Worm (Caenorhabditis elegans) whole organism, midembryonic: ENCODE measurements around the gene fbxb-63.

ENCODE experiments used
- T22C8.4 ChIP-seq: fragments of 200-800 bp; sonication (Bioruptor generic); IDR thresholded peaks from 2 replicates; pipeline ENCODE4 v1.3.6; 2022; ENCODE audit warnings: missing genetic modification characterization, missing compliant biosample characterization
- flt-1 ChIP-seq: fragments of 200-800 bp; sonication (Bioruptor generic); IDR thresholded peaks from 2 replicates; pipeline ENCODE4 v1.3.6; 2022; ENCODE audit warnings: missing genetic modification characterization, missing compliant biosample characterization
- klf-2 ChIP-seq: fragments of 200-800 bp; sonication (Bioruptor generic); conservative IDR thresholded peaks from 2 replicates; pipeline ENCODE4 v1.3.6; 2022; ENCODE audit warnings: missing genetic modification reagents, missing genetic modification characterization, missing compliant biosample characterization
- med-1 ChIP-seq: sonication (generic microtip); optimal IDR thresholded peaks from 2 replicates; lab custom pipeline; 2017; ENCODE audit warnings: missing genetic modification characterization, mild to moderate bottlenecking, missing compliant biosample characterization, antibody characterized with exemption, missing genetic modification reagents; ENCODE audit not compliant: insufficient read depth
- ref-1 ChIP-seq: fragments of 200-800 bp; sonication (Bioruptor generic); conservative IDR thresholded peaks from 2 replicates; pipeline ENCODE4 v1.3.6; 2022; ENCODE audit warnings: missing genetic modification reagents, missing genetic modification characterization, missing compliant biosample characterization
- ztf-23 ChIP-seq: fragments of 200-800 bp; sonication (Bioruptor generic); IDR thresholded peaks from 2 replicates; pipeline ENCODE4 v1.3.6; 2022; ENCODE audit warnings: missing genetic modification reagents, missing genetic modification characterization, missing compliant biosample characterization

DNA sequence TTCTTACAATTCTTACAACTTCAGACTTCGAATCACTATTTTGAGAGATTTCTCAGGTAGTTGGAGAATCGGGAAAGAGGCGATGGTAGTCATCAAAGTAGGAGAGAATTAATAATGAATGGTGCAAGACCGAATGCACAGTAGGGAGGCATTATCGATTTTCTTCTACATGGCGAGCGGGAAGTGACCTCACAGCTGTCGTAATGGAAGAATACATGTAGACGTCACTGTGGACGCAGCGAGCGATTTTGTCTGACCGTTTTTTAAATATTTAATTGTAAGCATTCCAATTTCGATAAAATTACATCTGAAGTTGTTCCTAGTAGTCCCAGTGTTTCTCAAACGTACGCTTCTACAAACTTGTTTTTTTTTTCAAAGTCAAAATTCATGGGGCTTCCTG is 6.1 kb upstream of the fbxb-63 start, which contains the start of gene F55C9.11:
- TF ChIP-seq T22C8.4 (GFP tag; lab: Robert Waterston, UW): peak; percentile 30; the same call in 1 of the 2 replicates
- TF ChIP-seq klf-2 (GFP tag; lab: Robert Waterston, UW): no peak
- TF ChIP-seq ref-1: no peak
- no peak for TF ChIP-seq ztf-23 (GFP tag; lab: Robert Waterston, UW)
- no peak for TF ChIP-seq med-1
- no peak for TF ChIP-seq flt-1 (GFP tag; lab: Robert Waterston, UW)
